Worm (Caenorhabditis elegans) whole organism, L2 larva: ENCODE results near the gene ZK1248.11.
A peak's percentile ranks its signal among the peaks of the same experiment; 100 is the strongest.
"Not testable (repeated sequence)": the region's sequence is repeated elsewhere in the genome, so short reads cannot be mapped to it uniquely, and the experiment has no call there.

Experiments used
- C34F6.9 ChIP-seq: fragments of 150-350 bp; optimal IDR thresholded peaks from 2 replicates; lab custom pipeline; 2014; ENCODE audit warnings: missing biosample characterization, missing genetic modification characterization
- F13H6.1 ChIP-seq: sonication (generic microtip); optimal IDR thresholded peaks from 2 replicates; lab custom pipeline; 2016; ENCODE audit warnings: missing genetic modification characterization, missing compliant biosample characterization
- R02D3.7 ChIP-seq: fragments of 150-350 bp; optimal IDR thresholded peaks from 2 replicates; lab custom pipeline; 2014; ENCODE audit warnings: missing biosample characterization, missing genetic modification characterization
- alr-1 ChIP-seq: fragments of 150-350 bp; optimal IDR thresholded peaks from 2 replicates; lab custom pipeline; 2014; ENCODE audit warnings: missing biosample characterization, missing genetic modification characterization
- aly-2 ChIP-seq: fragments of 150-350 bp; optimal IDR thresholded peaks from 2 replicates; lab custom pipeline; 2014; ENCODE audit warnings: missing biosample characterization, missing genetic modification characterization
- blmp-1 ChIP-seq: sonication (generic microtip); optimal IDR thresholded peaks from 2 replicates; lab custom pipeline; 2017; ENCODE audit warnings: missing genetic modification characterization, mild to moderate bottlenecking, missing compliant biosample characterization, antibody characterized with exemption, moderate library complexity; ENCODE audit not compliant: insufficient read depth
- ceh-16 ChIP-seq: fragments of 150-350 bp; optimal IDR thresholded peaks from 2 replicates; lab custom pipeline; 2014; ENCODE audit warnings: missing biosample characterization, missing genetic modification characterization
- crh-2 ChIP-seq: sonication (generic microtip); optimal IDR thresholded peaks from 2 replicates; lab custom pipeline; 2017; ENCODE audit warnings: missing biosample characterization, missing genetic modification characterization
- egl-27 ChIP-seq: sonication (generic microtip); optimal IDR thresholded peaks from 3 replicates; lab custom pipeline; 2017; ENCODE audit warnings: missing biosample characterization, missing genetic modification reagents, missing genetic modification characterization
- elt-3 ChIP-seq: sonication (generic microtip); optimal IDR thresholded peaks from 2 replicates; lab custom pipeline; 2017; ENCODE audit warnings: missing biosample characterization, missing genetic modification characterization
- fos-1 ChIP-seq: fragments of 150-350 bp; optimal IDR thresholded peaks from 2 replicates; lab custom pipeline; 2014; ENCODE audit warnings: missing biosample characterization, missing genetic modification characterization
- gmeb-1 ChIP-seq: fragments of 150-350 bp; optimal IDR thresholded peaks from 2 replicates; lab custom pipeline; 2014; ENCODE audit warnings: missing biosample characterization, missing genetic modification characterization
- lin-11 ChIP-seq: fragments of 150-350 bp; sonication (generic microtip); optimal IDR thresholded peaks from 2 replicates; lab custom pipeline; 2014; ENCODE audit warnings: missing biosample characterization, missing genetic modification characterization, inconsistent platforms, mixed read lengths
- lsy-2 ChIP-seq, 2 experiments: fragments of 150-350 bp in 1 of 2; sonication (generic microtip) in 1 of 2; optimal IDR thresholded peaks; 2 replicates each; lab custom pipeline; 2014 to 2017; ENCODE audit warnings: missing biosample characterization in 2 of 2, missing genetic modification characterization in 2 of 2
- mab-5 ChIP-seq: fragments of 150-350 bp; optimal IDR thresholded peaks from 2 replicates; lab custom pipeline; 2014; ENCODE audit warnings: missing biosample characterization, missing genetic modification characterization
- mbf-1 ChIP-seq: sonication (generic microtip); optimal IDR thresholded peaks from 2 replicates; lab custom pipeline; 2017; ENCODE audit warnings: missing biosample characterization, missing genetic modification characterization
- nhr-10 ChIP-seq: sonication (generic microtip); optimal IDR thresholded peaks from 2 replicates; lab custom pipeline; 2017; ENCODE audit warnings: missing biosample characterization, missing genetic modification characterization
- nhr-12 ChIP-seq: fragments of 150-350 bp; optimal IDR thresholded peaks from 2 replicates; lab custom pipeline; 2014; ENCODE audit warnings: missing biosample characterization, missing genetic modification characterization
- nhr-21 ChIP-seq: fragments of 150-350 bp; optimal IDR thresholded peaks from 2 replicates; lab custom pipeline; 2014; ENCODE audit warnings: missing biosample characterization, missing genetic modification characterization
- nhr-237 ChIP-seq: fragments of 150-350 bp; optimal IDR thresholded peaks from 2 replicates; lab custom pipeline; 2014; ENCODE audit warnings: missing biosample characterization, missing genetic modification characterization
- nhr-77 ChIP-seq: fragments of 150-350 bp; optimal IDR thresholded peaks from 2 replicates; lab custom pipeline; 2014; ENCODE audit warnings: missing biosample characterization, missing genetic modification characterization
- sem-4 ChIP-seq: fragments of 150-350 bp; optimal IDR thresholded peaks from 2 replicates; lab custom pipeline; 2014; ENCODE audit warnings: missing biosample characterization, missing genetic modification reagents, missing genetic modification characterization
- sma-3 ChIP-seq: sonication (generic microtip); optimal IDR thresholded peaks from 2 replicates; lab custom pipeline; 2016; ENCODE audit warnings: missing genetic modification reagents, missing genetic modification characterization, missing compliant biosample characterization
- sma-9 ChIP-seq, 2 experiments: fragments of 150-350 bp in 1 of 2; sonication (generic microtip) in 1 of 2; optimal IDR thresholded peaks; 2 replicates each; lab custom pipeline; 2014 to 2016; ENCODE audit warnings: missing genetic modification characterization in 2 of 2, mild to moderate bottlenecking in 1 of 2, missing biosample characterization in 1 of 2, missing compliant biosample characterization in 1 of 2, missing genetic modification reagents in 1 of 2, moderate library complexity in 1 of 2
- unc-62 ChIP-seq: fragments of 150-350 bp; optimal IDR thresholded peaks from 2 replicates; lab custom pipeline; 2014; ENCODE audit warnings: missing biosample characterization, missing genetic modification reagents, missing genetic modification characterization
- zag-1 ChIP-seq: fragments of 150-350 bp; optimal IDR thresholded peaks from 2 replicates; lab custom pipeline; 2014; ENCODE audit warnings: missing biosample characterization, missing genetic modification characterization
- ztf-11 ChIP-seq: sonication (generic microtip); optimal IDR thresholded peaks from 2 replicates; lab custom pipeline; 2017; ENCODE audit warnings: missing biosample characterization, missing genetic modification characterization

Gene ZK1248.11

DNA sequence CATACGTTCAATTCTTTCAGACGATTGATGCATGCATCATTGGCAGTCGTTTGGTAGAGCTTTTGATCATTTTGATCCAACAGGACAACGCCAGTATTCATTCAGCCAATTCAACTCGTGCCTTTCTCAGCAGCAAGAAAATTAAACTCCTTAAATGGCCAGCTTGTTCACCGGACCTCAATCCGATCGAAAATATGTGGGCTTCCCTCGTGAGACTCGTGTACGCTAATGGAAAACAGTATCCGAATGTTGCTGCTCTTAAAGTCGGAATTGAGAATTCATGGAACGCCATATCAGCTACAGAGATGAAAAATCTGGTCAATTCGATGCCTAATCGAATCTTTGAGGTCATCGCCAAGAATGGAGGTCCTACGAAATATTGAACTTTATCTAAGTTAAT, 13.0 kb downstream of the ZK1248.11 start, which contains the start of gene wago-5:
TSS of gene wago-5 (minus strand) at position 101 of the 400 bp plus-strand sequence.
- not testable (repeated sequence) for TF ChIP-seq sma-9 (GFP tag; optimal IDR thresholded peaks at IDR 0.05; lab: Kevin White, UChicago); sma-9 (tag; optimal IDR thresholded peaks at IDR 0.05; lab: Kevin White, UChicago); nhr-12 (tag; lab: Kevin White, UChicago); nhr-10 (tag; lab: Kevin White, UChicago)

ce11 chrII:5810230-5810629, 18.2 kb downstream of the ZK1248.11 start, which contains the start of the genes msp-64 and ZK1248.5:
TSS of gene msp-64 (minus strand) at chrII:5810330.
TSS of gene ZK1248.5 (plus strand) at chrII:5810514.
- no peak for TF ChIP-seq ztf-11 (tag; lab: Kevin White, UChicago)

DNA sequence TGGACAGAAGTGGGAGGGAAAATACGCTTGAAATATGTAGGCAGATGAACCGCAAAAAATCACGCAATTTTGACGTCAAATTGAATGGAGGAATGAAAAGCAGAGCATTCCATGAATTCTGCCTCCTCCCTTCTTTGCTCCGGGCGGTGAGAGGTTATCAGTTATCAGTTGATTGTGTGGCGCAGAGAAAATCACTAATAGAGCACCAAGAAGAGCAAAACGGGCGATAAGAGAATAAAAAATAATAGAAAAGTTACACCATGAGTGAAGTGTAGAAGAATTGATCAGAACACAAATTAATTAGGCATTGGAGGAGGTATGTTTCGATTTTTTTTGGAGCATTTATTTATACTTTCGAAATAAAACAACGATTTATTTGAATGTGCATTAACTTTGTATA, 21.8 kb downstream of the ZK1248.11 start:
- TF ChIP-seq crh-2 (tag; lab: Kevin White, UChicago): peak; percentile 17
- TF ChIP-seq fos-1 (tag; lab: Kevin White, UChicago): peak; percentile 80
- peak; percentile 10 for TF ChIP-seq gmeb-1 (tag; lab: Kevin White, UChicago)
- no peak for TF ChIP-seq sem-4 (tag; lab: Kevin White, UChicago)

- TF ChIP-seq crh-2 (tag; lab: Kevin White, UChicago) (peak; percentile 17), mbf-1 (tag; lab: Kevin White, UChicago) (no peak)
Observed at ce11 chrII:5805303-5805702, 23.1 kb downstream of the ZK1248.11 start, which contains the start of gene K05F1.10. TSS of gene K05F1.10 (minus strand) at chrII:5805473.

ce11 chrII:5804288-5804687, 24.1 kb downstream of the ZK1248.11 start:
- TF ChIP-seq elt-3 (tag; lab: Kevin White, UChicago) (no peak), unc-62 (GFP tag; lab: Kevin White, UChicago) (no peak), sma-3 (no peak), mab-5 (tag; lab: Kevin White, UChicago) (no peak), lin-11 (no peak), ztf-11 (tag; lab: Kevin White, UChicago) (no peak), fos-1 (tag; lab: Kevin White, UChicago) (peak; percentile 29)

DNA sequence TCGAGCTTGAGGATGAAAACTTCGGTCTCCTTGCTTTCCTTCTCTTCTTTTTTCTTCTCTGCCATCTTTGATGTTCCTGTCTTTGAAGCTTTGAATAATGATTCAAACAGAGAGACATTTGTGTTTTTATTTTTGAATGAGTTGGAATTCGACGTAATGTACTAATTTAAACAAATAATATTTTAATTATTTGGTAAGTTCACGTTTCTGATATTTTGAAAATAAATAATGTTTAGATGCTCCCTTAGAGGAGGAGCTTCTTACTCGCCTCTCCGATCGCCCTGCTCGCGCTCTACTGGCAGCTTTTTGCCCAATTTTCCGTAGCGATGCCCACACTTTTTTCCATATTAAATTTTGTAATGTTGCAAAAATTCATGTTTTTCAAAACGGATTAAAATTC, 27.3 kb downstream of the ZK1248.11 start, which contains the start of the genes K05F1.9 and K05F1.1:
TSS of gene K05F1.9 (minus strand) at position 101 of the 400 bp plus-strand sequence.
TSS of gene K05F1.1 (plus strand) at position 308 of the 400 bp plus-strand sequence.
- TF ChIP-seq zag-1 (tag; lab: Kevin White, UChicago) (no peak), alr-1 (tag; lab: Kevin White, UChicago) (no peak), ceh-16 (tag; lab: Kevin White, UChicago) (no peak), C34F6.9 (tag; lab: Kevin White, UChicago) (no peak), egl-27 (tag; lab: Kevin White, UChicago) (no peak), lsy-2 (tag; optimal IDR thresholded peaks at IDR 0.05; lab: Kevin White, UChicago) (no peak), blmp-1 (tag; lab: Kevin White, UChicago) (no peak), aly-2 (tag; lab: Kevin White, UChicago) (no peak), R02D3.7 (no peak), nhr-21 (tag; lab: Kevin White, UChicago) (no peak)

ce11 chrII:5799553-5799952, 28.8 kb downstream of the ZK1248.11 start, which contains the start of gene K05F1.8:
TSS of gene K05F1.8 (minus strand) at chrII:5799653.
- TF ChIP-seq nhr-237 (no peak), mab-5 (tag; lab: Kevin White, UChicago) (no peak), nhr-77 (tag; lab: Kevin White, UChicago) (no peak), zag-1 (tag; lab: Kevin White, UChicago) (no peak), F13H6.1 (tag; lab: Kevin White, UChicago) (no peak)
